Worm (Caenorhabditis elegans) whole organism, L2 larva: ENCODE measurements around the gene F54F7.2.

Experiments
- C34F6.9 ChIP-seq: fragments of 150-350 bp; optimal IDR thresholded peaks from 2 replicates; lab custom pipeline; 2014; ENCODE audit warnings: missing biosample characterization, missing genetic modification characterization
- F13H6.1 ChIP-seq: sonication (generic microtip); optimal IDR thresholded peaks from 2 replicates; lab custom pipeline; 2016; ENCODE audit warnings: missing genetic modification characterization, missing compliant biosample characterization
- R02D3.7 ChIP-seq: fragments of 150-350 bp; optimal IDR thresholded peaks from 2 replicates; lab custom pipeline; 2014; ENCODE audit warnings: missing biosample characterization, missing genetic modification characterization
- ZK546.5 ChIP-seq: sonication (generic microtip); optimal IDR thresholded peaks from 2 replicates; lab custom pipeline; 2017; ENCODE audit warnings: missing biosample characterization, missing genetic modification characterization
- alr-1 ChIP-seq: fragments of 150-350 bp; optimal IDR thresholded peaks from 2 replicates; lab custom pipeline; 2014; ENCODE audit warnings: missing biosample characterization, missing genetic modification characterization
- ama-1 ChIP-seq: fragments of 150-350 bp; optimal IDR thresholded peaks from 2 replicates; lab custom pipeline; 2018; ENCODE audit warnings: inconsistent platforms
- blmp-1 ChIP-seq: sonication (generic microtip); optimal IDR thresholded peaks from 2 replicates; lab custom pipeline; 2017; ENCODE audit warnings: missing genetic modification characterization, mild to moderate bottlenecking, missing compliant biosample characterization, antibody characterized with exemption, moderate library complexity; ENCODE audit not compliant: insufficient read depth
- ceh-16 ChIP-seq: fragments of 150-350 bp; optimal IDR thresholded peaks from 2 replicates; lab custom pipeline; 2014; ENCODE audit warnings: missing biosample characterization, missing genetic modification characterization
- ceh-82 ChIP-seq: fragments of 150-350 bp; optimal IDR thresholded peaks from 2 replicates; lab custom pipeline; 2014; ENCODE audit warnings: missing biosample characterization, missing genetic modification characterization
- crh-2 ChIP-seq: sonication (generic microtip); optimal IDR thresholded peaks from 2 replicates; lab custom pipeline; 2017; ENCODE audit warnings: missing biosample characterization, missing genetic modification characterization
- dmd-4 ChIP-seq: sonication (generic microtip); optimal IDR thresholded peaks from 2 replicates; lab custom pipeline; 2017; ENCODE audit warnings: missing biosample characterization, missing genetic modification characterization
- elt-3 ChIP-seq: sonication (generic microtip); optimal IDR thresholded peaks from 2 replicates; lab custom pipeline; 2017; ENCODE audit warnings: missing biosample characterization, missing genetic modification characterization
- fos-1 ChIP-seq: fragments of 150-350 bp; optimal IDR thresholded peaks from 2 replicates; lab custom pipeline; 2014; ENCODE audit warnings: missing biosample characterization, missing genetic modification characterization
- gmeb-1 ChIP-seq: fragments of 150-350 bp; optimal IDR thresholded peaks from 2 replicates; lab custom pipeline; 2014; ENCODE audit warnings: missing biosample characterization, missing genetic modification characterization
- lin-11 ChIP-seq: fragments of 150-350 bp; sonication (generic microtip); optimal IDR thresholded peaks from 2 replicates; lab custom pipeline; 2014; ENCODE audit warnings: missing biosample characterization, missing genetic modification characterization, inconsistent platforms, mixed read lengths
- lin-13 ChIP-seq: fragments of 150-350 bp; optimal IDR thresholded peaks from 2 replicates; lab custom pipeline; 2014; ENCODE audit warnings: missing biosample characterization, missing genetic modification reagents, missing genetic modification characterization
- lin-39 ChIP-seq: fragments of 150-350 bp; optimal IDR thresholded peaks from 2 replicates; lab custom pipeline; 2014; ENCODE audit warnings: missing biosample characterization, missing genetic modification reagents, missing genetic modification characterization
- lsy-2 ChIP-seq, 2 experiments: fragments of 150-350 bp in 1 of 2; sonication (generic microtip) in 1 of 2; optimal IDR thresholded peaks; 2 replicates each; lab custom pipeline; 2014 to 2017; ENCODE audit warnings: missing biosample characterization in 2 of 2, missing genetic modification characterization in 2 of 2
- mdl-1 ChIP-seq, 2 experiments: fragments of 150-350 bp in 1 of 2; sonication (generic microtip) in 1 of 2; optimal IDR thresholded peaks; 2 replicates each; lab custom pipeline; 2017; ENCODE audit warnings: missing biosample characterization in 2 of 2, missing genetic modification characterization in 2 of 2
- nhr-10 ChIP-seq: sonication (generic microtip); optimal IDR thresholded peaks from 2 replicates; lab custom pipeline; 2017; ENCODE audit warnings: missing biosample characterization, missing genetic modification characterization
- nhr-11 ChIP-seq: fragments of 150-350 bp; optimal IDR thresholded peaks from 2 replicates; lab custom pipeline; 2014; ENCODE audit warnings: missing biosample characterization, missing genetic modification characterization
- nhr-12 ChIP-seq: fragments of 150-350 bp; optimal IDR thresholded peaks from 2 replicates; lab custom pipeline; 2014; ENCODE audit warnings: missing biosample characterization, missing genetic modification characterization
- nhr-21 ChIP-seq: fragments of 150-350 bp; optimal IDR thresholded peaks from 2 replicates; lab custom pipeline; 2014; ENCODE audit warnings: missing biosample characterization, missing genetic modification characterization
- nhr-23 ChIP-seq: fragments of 150-350 bp; optimal IDR thresholded peaks from 2 replicates; lab custom pipeline; 2014; ENCODE audit warnings: missing biosample characterization, missing genetic modification reagents, missing genetic modification characterization
- nhr-25 ChIP-seq: fragments of 150-350 bp; sonication (generic microtip); optimal IDR thresholded peaks from 3 replicates; lab custom pipeline; 2014; ENCODE audit warnings: missing biosample characterization, missing genetic modification characterization
- nhr-6 ChIP-seq: fragments of 150-350 bp; optimal IDR thresholded peaks from 2 replicates; lab custom pipeline; 2014; ENCODE audit warnings: missing biosample characterization, missing genetic modification characterization
- nhr-77 ChIP-seq: fragments of 150-350 bp; optimal IDR thresholded peaks from 2 replicates; lab custom pipeline; 2014; ENCODE audit warnings: missing biosample characterization, missing genetic modification characterization
- peb-1 ChIP-seq: fragments of 150-350 bp; optimal IDR thresholded peaks from 2 replicates; lab custom pipeline; 2014; ENCODE audit warnings: missing biosample characterization, missing genetic modification characterization
- skn-1 ChIP-seq: sonication (generic microtip); optimal IDR thresholded peaks from 2 replicates; lab custom pipeline; 2017; ENCODE audit warnings: missing biosample characterization, missing genetic modification characterization
- sma-3 ChIP-seq: sonication (generic microtip); optimal IDR thresholded peaks from 2 replicates; lab custom pipeline; 2016; ENCODE audit warnings: missing genetic modification reagents, missing genetic modification characterization, missing compliant biosample characterization
- sma-9 ChIP-seq, 2 experiments: fragments of 150-350 bp in 1 of 2; sonication (generic microtip) in 1 of 2; optimal IDR thresholded peaks; 2 replicates each; lab custom pipeline; 2014 to 2016; ENCODE audit warnings: missing genetic modification characterization in 2 of 2, mild to moderate bottlenecking in 1 of 2, missing biosample characterization in 1 of 2, missing compliant biosample characterization in 1 of 2, missing genetic modification reagents in 1 of 2, moderate library complexity in 1 of 2
- snpc-4 ChIP-seq: fragments of 150-350 bp; optimal IDR thresholded peaks from 2 replicates; lab custom pipeline; 2014; ENCODE audit warnings: missing biosample characterization, missing genetic modification characterization
- unc-39 ChIP-seq: fragments of 150-350 bp; optimal IDR thresholded peaks from 2 replicates; lab custom pipeline; 2014; ENCODE audit warnings: missing biosample characterization, missing genetic modification characterization
- unc-55 ChIP-seq: fragments of 150-350 bp; sonication (generic microtip); optimal IDR thresholded peaks from 3 replicates; lab custom pipeline; 2014; ENCODE audit warnings: missing biosample characterization, missing genetic modification reagents, missing genetic modification characterization
- unc-62 ChIP-seq: fragments of 150-350 bp; optimal IDR thresholded peaks from 2 replicates; lab custom pipeline; 2014; ENCODE audit warnings: missing biosample characterization, missing genetic modification reagents, missing genetic modification characterization
- zag-1 ChIP-seq: fragments of 150-350 bp; optimal IDR thresholded peaks from 2 replicates; lab custom pipeline; 2014; ENCODE audit warnings: missing biosample characterization, missing genetic modification characterization
- ztf-11 ChIP-seq: sonication (generic microtip); optimal IDR thresholded peaks from 2 replicates; lab custom pipeline; 2017; ENCODE audit warnings: missing biosample characterization, missing genetic modification characterization

Gene F54F7.2

DNA sequence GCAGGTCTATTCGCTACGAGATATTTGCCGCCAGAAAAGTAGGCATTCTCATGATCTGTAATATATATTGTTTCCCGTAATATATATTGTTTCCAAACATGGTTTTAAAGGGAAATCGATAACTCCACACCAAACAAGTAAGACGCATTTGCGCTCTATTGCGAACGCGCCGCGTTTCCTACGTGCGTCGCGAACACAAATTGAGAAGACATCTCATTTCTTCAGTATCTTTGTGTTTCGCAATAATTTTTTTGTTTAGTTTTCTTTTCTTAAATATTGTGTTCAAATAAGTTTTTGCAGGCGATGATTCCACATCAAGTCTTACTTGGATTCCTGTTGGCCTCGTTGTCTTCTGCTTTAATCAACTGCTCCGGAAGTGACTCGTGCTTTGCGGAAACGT is 21.6 kb downstream of the F54F7.2 start, which contains the start of gene F54F7.6:
Gene F54F7.6 (plus strand): TSS at position 301 of the 400 bp plus-strand sequence.
- TF ChIP-seq lsy-2 (tag; optimal IDR thresholded peaks at IDR 0.05; lab: Kevin White, UChicago), result no peak
- no peak for TF ChIP-seq ama-1 (lab: Kevin White, UChicago)
- TF ChIP-seq skn-1, result no peak
- TF ChIP-seq nhr-77, result no peak
- TF ChIP-seq fos-1 (tag; lab: Kevin White, UChicago), result no peak
- no peak for TF ChIP-seq C34F6.9 (tag; lab: Kevin White, UChicago)
- no peak for TF ChIP-seq nhr-25 (tag; lab: Kevin White, UChicago)
- TF ChIP-seq sma-9 (GFP tag; optimal IDR thresholded peaks at IDR 0.05; lab: Kevin White, UChicago), result no peak
- TF ChIP-seq sma-9 (tag; optimal IDR thresholded peaks at IDR 0.05; lab: Kevin White, UChicago), result no peak
- TF ChIP-seq ceh-16 (tag; lab: Kevin White, UChicago), result no peak
- TF ChIP-seq zag-1, result no peak
- no peak for TF ChIP-seq lin-13

DNA sequence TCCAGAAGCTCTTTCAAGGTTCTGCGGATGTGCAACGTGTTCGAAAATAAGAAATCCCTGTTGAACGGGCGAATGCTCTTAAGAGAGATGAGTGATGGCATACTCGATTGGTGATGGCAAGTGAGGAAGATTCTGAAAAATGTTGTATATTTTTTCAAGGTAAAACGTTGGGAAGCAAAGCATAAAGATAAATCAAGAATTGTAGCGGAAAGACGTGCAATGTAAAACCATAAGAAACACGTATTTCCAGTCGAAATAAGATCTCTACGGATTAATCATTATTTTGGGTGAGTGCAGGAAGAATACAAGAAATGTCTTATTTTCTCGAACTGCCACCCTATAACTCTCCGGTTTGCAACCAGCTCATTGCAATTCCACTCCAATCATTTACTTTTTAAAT is 25.8 kb downstream of the F54F7.2 start, which contains the start of gene dot-1.2:
Gene dot-1.2 (minus strand): TSS at position 101 of the 400 bp plus-strand sequence.
- TF ChIP-seq unc-62 (GFP tag; lab: Kevin White, UChicago) (no peak), nhr-11 (tag; lab: Kevin White, UChicago) (no peak), lin-39 (no peak), blmp-1 (tag; lab: Kevin White, UChicago) (no peak), nhr-77 (no peak), nhr-23 (tag; lab: Kevin White, UChicago) (no peak), ZK546.5 (tag; lab: Kevin White, UChicago) (no peak), ceh-82 (tag; lab: Kevin White, UChicago) (no peak), nhr-10 (no peak), ceh-16 (tag; lab: Kevin White, UChicago) (no peak), F13H6.1 (tag; lab: Kevin White, UChicago) (no peak), R02D3.7 (tag; lab: Kevin White, UChicago) (no peak), sma-3 (no peak), elt-3 (no peak), alr-1 (no peak), nhr-21 (no peak), dmd-4 (no peak), snpc-4 (no peak)

DNA sequence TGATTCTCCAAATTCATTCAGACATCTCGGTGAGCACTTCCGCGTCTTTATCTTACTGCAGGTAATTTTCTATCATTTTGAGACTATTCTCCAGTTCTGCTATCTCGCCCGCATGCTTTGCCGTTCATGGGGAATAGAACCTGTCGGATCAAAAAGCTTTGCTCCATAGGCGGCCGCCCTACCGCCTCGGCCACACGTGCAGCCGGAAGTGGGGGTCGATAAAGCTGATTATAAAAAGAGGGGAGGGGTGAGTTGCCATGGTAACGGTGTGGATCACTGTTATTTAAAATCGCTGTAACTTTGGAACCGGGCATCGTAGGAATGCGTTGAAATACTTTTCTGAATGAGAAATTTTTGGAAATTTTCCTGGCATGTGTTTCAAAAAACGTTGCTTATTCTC is 26.9 kb downstream of the F54F7.2 start:
- no peak for TF ChIP-seq lin-39
- no peak for TF ChIP-seq nhr-6 (tag; lab: Kevin White, UChicago)
- TF ChIP-seq unc-55 (GFP tag; lab: Kevin White, UChicago), result no peak
- no peak for TF ChIP-seq lsy-2 (tag; optimal IDR thresholded peaks at IDR 0.05; lab: Kevin White, UChicago)
- TF ChIP-seq crh-2 (tag; lab: Kevin White, UChicago), result no peak
- no peak for TF ChIP-seq nhr-21
- TF ChIP-seq blmp-1 (tag; lab: Kevin White, UChicago), result no peak
- no peak for TF ChIP-seq ztf-11 (tag; lab: Kevin White, UChicago)
- TF ChIP-seq unc-39 (tag; lab: Kevin White, UChicago), result no peak
- no peak for TF ChIP-seq gmeb-1 (tag; lab: Kevin White, UChicago)
- TF ChIP-seq ama-1 (lab: Kevin White, UChicago), result no peak
- no peak for TF ChIP-seq skn-1
- TF ChIP-seq lin-11 (tag; lab: Kevin White, UChicago), result no peak

DNA sequence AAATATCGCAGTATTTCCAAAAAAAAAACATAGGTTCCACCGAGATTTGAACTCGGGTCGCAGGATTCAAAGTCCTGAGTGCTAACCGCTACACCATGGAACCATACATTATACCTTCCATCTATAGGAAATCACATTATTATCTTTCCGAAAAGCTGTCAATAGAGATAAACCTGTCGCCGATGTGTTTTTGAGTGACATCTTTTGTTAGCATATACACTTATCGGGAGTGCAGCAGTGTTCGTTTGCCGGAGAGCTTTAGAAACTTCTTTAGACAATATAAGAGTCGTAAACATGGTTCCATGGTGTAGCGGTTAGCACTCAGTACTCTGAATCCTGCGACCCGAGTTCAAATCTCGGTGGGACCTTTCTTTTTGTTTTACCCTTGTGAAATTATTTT is 28.7 kb downstream of the F54F7.2 start:
- TF ChIP-seq elt-3 (no peak), nhr-12 (tag; lab: Kevin White, UChicago) (no peak), nhr-23 (tag; lab: Kevin White, UChicago) (no peak), sma-9 (GFP tag; optimal IDR thresholded peaks at IDR 0.05; lab: Kevin White, UChicago) (no peak), sma-9 (tag; optimal IDR thresholded peaks at IDR 0.05; lab: Kevin White, UChicago) (no peak), ztf-11 (tag; lab: Kevin White, UChicago) (no peak), ama-1 (lab: Kevin White, UChicago) (no peak), peb-1 (no peak), gmeb-1 (tag; lab: Kevin White, UChicago) (no peak), unc-62 (GFP tag; lab: Kevin White, UChicago) (no peak), mdl-1 (tag; optimal IDR thresholded peaks at IDR 0.05; lab: Kevin White, UChicago) (no peak)
